Fruit fly (Drosophila melanogaster) whole organism, embryonic: ENCODE measurements around the gene ckd.

ENCODE experiments used
- Abd-B ChIP-seq: fragments of 200-800 bp; sonication (Bioruptor generic); optimal IDR thresholded peaks from 2 replicates; lab custom pipeline; 2018; ENCODE audit warnings: missing biosample characterization, mild to moderate bottlenecking, missing genetic modification characterization, moderate library complexity
- CG10267 ChIP-seq: fragments of 200-800 bp; sonication (Bioruptor generic); optimal IDR thresholded peaks from 2 replicates; lab custom pipeline; 2018; ENCODE audit warnings: missing biosample characterization, mild to moderate bottlenecking, missing genetic modification characterization, moderate library complexity
- CG11085 ChIP-seq: fragments of 200-800 bp; sonication (Bioruptor generic); IDR thresholded peaks from 2 replicates; pipeline ENCODE4 v1.3.6; 2022; ENCODE audit warnings: missing biosample characterization, missing genetic modification characterization
- CG12236 ChIP-seq: fragments of 200-800 bp; sonication (Bioruptor generic); optimal IDR thresholded peaks from 2 replicates; lab custom pipeline; 2016; ENCODE audit warnings: missing biosample characterization, missing genetic modification characterization
- CG12299 ChIP-seq: fragments of 200-800 bp; sonication (Bioruptor generic); optimal IDR thresholded peaks from 2 replicates; lab custom pipeline; 2018; ENCODE audit warnings: missing biosample characterization, mild to moderate bottlenecking, missing genetic modification characterization
- CG13894 ChIP-seq: fragments of 200-800 bp; sonication (Bioruptor generic); optimal IDR thresholded peaks from 3 replicates; lab custom pipeline; 2018; ENCODE audit warnings: missing biosample characterization, mild to moderate bottlenecking, missing genetic modification characterization, moderate library complexity
- CG14050 ChIP-seq: fragments of 200-800 bp; sonication (Bioruptor generic); IDR thresholded peaks from 3 replicates; pipeline ENCODE4 v1.3.6; 2022; ENCODE audit warnings: missing biosample characterization, missing genetic modification characterization
- CG1529 ChIP-seq: fragments of 200-800 bp; sonication (Bioruptor generic); optimal IDR thresholded peaks from 3 replicates; lab custom pipeline; 2018; ENCODE audit warnings: missing biosample characterization, missing genetic modification characterization
- CG15514 ChIP-seq: fragments of 200-800 bp; sonication (Bioruptor generic); optimal IDR thresholded peaks from 3 replicates; lab custom pipeline; 2017; ENCODE audit warnings: missing biosample characterization, missing genetic modification characterization, mild to moderate bottlenecking, moderate library complexity, missing genetic modification reagents
- CG17359 ChIP-seq: fragments of 200-800 bp; sonication (Bioruptor generic); optimal IDR thresholded peaks from 3 replicates; lab custom pipeline; 2018; ENCODE audit warnings: missing biosample characterization, mild to moderate bottlenecking, missing genetic modification characterization, moderate library complexity
- CG17385 ChIP-seq: fragments of 200-800 bp; sonication (Bioruptor generic); optimal IDR thresholded peaks from 3 replicates; lab custom pipeline; 2018; ENCODE audit warnings: missing biosample characterization, mild to moderate bottlenecking, missing genetic modification characterization
- CG17829 ChIP-seq: fragments of 200-800 bp; optimal IDR thresholded peaks from 2 replicates; lab custom pipeline; 2019; ENCODE audit warnings: missing biosample characterization, mild to moderate bottlenecking, missing genetic modification characterization, moderate library complexity
- CG2116 ChIP-seq: fragments of 200-800 bp; sonication (Bioruptor generic); optimal IDR thresholded peaks from 3 replicates; lab custom pipeline; 2018; ENCODE audit warnings: missing biosample characterization, mild to moderate bottlenecking, missing genetic modification characterization
- CG2875 ChIP-seq: fragments of 200-800 bp; sonication (Bioruptor generic); optimal IDR thresholded peaks from 2 replicates; lab custom pipeline; 2017; ENCODE audit warnings: missing biosample characterization, mild to moderate bottlenecking, missing genetic modification characterization, missing genetic modification reagents
- CG31441 ChIP-seq: fragments of 200-800 bp; sonication (Bioruptor generic); IDR thresholded peaks from 2 replicates; pipeline ENCODE4 v1.3.6; 2022; ENCODE audit warnings: missing biosample characterization, missing genetic modification characterization
- CG32532 ChIP-seq: fragments of 200-800 bp; sonication (Bioruptor generic); IDR thresholded peaks from 2 replicates; pipeline ENCODE4 v1.3.6; 2022; ENCODE audit warnings: missing biosample characterization, missing genetic modification characterization
- CG4730 ChIP-seq: fragments of 200-800 bp; sonication (Bioruptor generic); IDR thresholded peaks from 2 replicates; pipeline ENCODE4 v1.3.6; 2022; ENCODE audit warnings: missing biosample characterization, missing genetic modification characterization
- CG6254 ChIP-seq: fragments of 200-800 bp; sonication (Bioruptor generic); optimal IDR thresholded peaks from 3 replicates; lab custom pipeline; 2017; ENCODE audit warnings: mild to moderate bottlenecking, missing biosample characterization, missing genetic modification reagents, missing genetic modification characterization
- CG6272 ChIP-seq: fragments of 200-800 bp; sonication (Bioruptor generic); IDR thresholded peaks from 2 replicates; pipeline ENCODE4 v1.3.6; 2022; ENCODE audit warnings: missing biosample characterization, missing genetic modification characterization
- CG6791 ChIP-seq: fragments of 200-800 bp; sonication (Bioruptor generic); IDR thresholded peaks from 3 replicates; pipeline ENCODE4 v1.3.6; 2022; ENCODE audit warnings: missing biosample characterization, missing genetic modification characterization; ENCODE audit not compliant: partially characterized antibody
- CG8290 ChIP-seq, 3 experiments: fragments of 200-800 bp; sonication (Bioruptor generic); optimal IDR thresholded peaks; 2 replicates each; lab custom pipeline; 2016 to 2019; ENCODE audit warnings: missing biosample characterization in 3 of 3, missing genetic modification characterization in 3 of 3, mild to moderate bottlenecking in 2 of 3, moderate library complexity in 1 of 3
- CG8388 ChIP-seq: fragments of 200-800 bp; sonication (Bioruptor generic); optimal IDR thresholded peaks from 2 replicates; lab custom pipeline; 2019; ENCODE audit warnings: missing biosample characterization, mild to moderate bottlenecking, missing genetic modification characterization, moderate library complexity
- CG9215 ChIP-seq: fragments of 200-800 bp; sonication (Bioruptor generic); IDR thresholded peaks from 2 replicates; pipeline ENCODE4 v1.3.6; 2022; ENCODE audit warnings: missing biosample characterization, missing genetic modification characterization
- CG9817 ChIP-seq: fragments of 200-800 bp; sonication (Bioruptor generic); optimal IDR thresholded peaks from 2 replicates; lab custom pipeline; 2018; ENCODE audit warnings: missing biosample characterization, mild to moderate bottlenecking, missing genetic modification characterization, moderate library complexity
- Camta ChIP-seq: fragments of 200-800 bp; sonication (Bioruptor generic); optimal IDR thresholded peaks from 2 replicates; lab custom pipeline; 2016; ENCODE audit warnings: missing biosample characterization, missing genetic modification characterization
- CoRest ChIP-seq: fragments of 200-800 bp; sonication (Bioruptor generic); optimal IDR thresholded peaks from 3 replicates; lab custom pipeline; 2018; ENCODE audit warnings: missing biosample characterization, mild to moderate bottlenecking, missing genetic modification characterization, moderate library complexity
- HLH4C ChIP-seq: fragments of 200-800 bp; sonication (Bioruptor generic); IDR thresholded peaks from 3 replicates; pipeline ENCODE4 v1.3.6; 2022; ENCODE audit warnings: missing biosample characterization, missing genetic modification characterization; ENCODE audit not compliant: partially characterized antibody
- Lpt ChIP-seq: fragments of >200 bp; optimal IDR thresholded peaks from 2 replicates; lab custom pipeline; 2018; ENCODE audit warnings: missing biosample characterization, missing genetic modification characterization
- NFAT ChIP-seq: fragments of 200-800 bp; sonication (Bioruptor generic); IDR thresholded peaks from 2 replicates; pipeline ENCODE4 v1.3.6; 2022; ENCODE audit warnings: missing biosample characterization, missing genetic modification characterization
- PHDP ChIP-seq: fragments of 200-800 bp; sonication (Bioruptor generic); optimal IDR thresholded peaks from 3 replicates; lab custom pipeline; 2018; ENCODE audit warnings: missing biosample characterization, mild to moderate bottlenecking, missing genetic modification characterization, moderate library complexity
- bcd ChIP-seq: fragments of 200-800 bp; sonication (Bioruptor generic); optimal IDR thresholded peaks from 2 replicates; lab custom pipeline; 2017; ENCODE audit warnings: missing biosample characterization, mild to moderate bottlenecking, missing genetic modification characterization
- bigmax ChIP-seq: fragments of 200-800 bp; sonication (Bioruptor generic); optimal IDR thresholded peaks from 2 replicates; lab custom pipeline; 2018; ENCODE audit warnings: missing biosample characterization, mild to moderate bottlenecking, missing genetic modification characterization
- chm ChIP-seq: fragments of 200-800 bp; sonication (Bioruptor generic); IDR thresholded peaks from 2 replicates; pipeline ENCODE4 v1.3.6; 2022; ENCODE audit warnings: missing biosample characterization, missing genetic modification characterization
- dysf ChIP-seq: fragments of 200-800 bp; sonication (Bioruptor generic); IDR thresholded peaks from 3 replicates; pipeline ENCODE4 v1.3.6; 2022; ENCODE audit warnings: missing biosample characterization, missing genetic modification characterization
- gfzf ChIP-seq: fragments of 200-800 bp; sonication (Bioruptor generic); optimal IDR thresholded peaks from 2 replicates; lab custom pipeline; 2016; ENCODE audit warnings: missing biosample characterization, mild to moderate bottlenecking, missing genetic modification characterization, moderate library complexity
- hkb ChIP-seq, 2 experiments: fragments of 200-800 bp in 1 of 2; fragments of >200 bp in 1 of 2; sonication (Bioruptor generic) in 1 of 2; IDR thresholded peaks in 1 of 2; optimal IDR thresholded peaks in 1 of 2; 2 replicates each; pipeline versions ENCODE4 v1.3.6 to Lab custom; 2017 to 2022; ENCODE audit warnings: missing biosample characterization in 1 of 2, missing genetic modification characterization in 1 of 2
- mirr ChIP-seq: fragments of 200-800 bp; sonication (Bioruptor generic); optimal IDR thresholded peaks from 3 replicates; lab custom pipeline; 2018; ENCODE audit warnings: missing biosample characterization, mild to moderate bottlenecking, missing genetic modification characterization
- nau ChIP-seq: fragments of 200-800 bp; sonication (Bioruptor generic); optimal IDR thresholded peaks from 3 replicates; lab custom pipeline; 2017; ENCODE audit warnings: missing biosample characterization, mild to moderate bottlenecking, missing genetic modification characterization, missing genetic modification reagents
- pum ChIP-seq: fragments of 200-800 bp; sonication (Bioruptor generic); optimal IDR thresholded peaks from 2 replicates; lab custom pipeline; 2016; ENCODE audit warnings: missing biosample characterization, missing genetic modification characterization
- seq ChIP-seq: fragments of 200-800 bp; sonication (Bioruptor generic); IDR thresholded peaks from 2 replicates; pipeline ENCODE4 v1.3.6; 2022; ENCODE audit warnings: missing biosample characterization, missing genetic modification characterization
- sima ChIP-seq: fragments of 200-800 bp; sonication (Bioruptor generic); optimal IDR thresholded peaks from 2 replicates; lab custom pipeline; 2016; ENCODE audit warnings: missing biosample characterization, missing genetic modification characterization
- sisA ChIP-seq: fragments of 200-800 bp; sonication (Bioruptor generic); IDR thresholded peaks from 2 replicates; pipeline ENCODE4 v1.3.6; 2022; ENCODE audit warnings: missing biosample characterization, missing genetic modification characterization
- sob ChIP-seq: fragments of 200-800 bp; sonication (Bioruptor generic); IDR thresholded peaks from 2 replicates; pipeline ENCODE4 v1.3.6; 2022; ENCODE audit warnings: missing biosample characterization, missing genetic modification characterization
- ssp ChIP-seq: fragments of 200-800 bp; sonication (Bioruptor generic); IDR thresholded peaks from 2 replicates; pipeline ENCODE4 v1.3.6; 2022; ENCODE audit warnings: missing biosample characterization, missing genetic modification characterization
- usp ChIP-seq: fragments of >200 bp; optimal IDR thresholded peaks from 2 replicates; lab custom pipeline; 2017; ENCODE audit warnings: missing biosample characterization, missing genetic modification characterization
- zen2 ChIP-seq: fragments of 200-800 bp; sonication (Bioruptor generic); IDR thresholded peaks from 3 replicates; pipeline ENCODE4 v1.3.6; 2022; ENCODE audit warnings: missing biosample characterization, missing genetic modification characterization; ENCODE audit not compliant: partially characterized antibody

The ckd gene

DNA sequence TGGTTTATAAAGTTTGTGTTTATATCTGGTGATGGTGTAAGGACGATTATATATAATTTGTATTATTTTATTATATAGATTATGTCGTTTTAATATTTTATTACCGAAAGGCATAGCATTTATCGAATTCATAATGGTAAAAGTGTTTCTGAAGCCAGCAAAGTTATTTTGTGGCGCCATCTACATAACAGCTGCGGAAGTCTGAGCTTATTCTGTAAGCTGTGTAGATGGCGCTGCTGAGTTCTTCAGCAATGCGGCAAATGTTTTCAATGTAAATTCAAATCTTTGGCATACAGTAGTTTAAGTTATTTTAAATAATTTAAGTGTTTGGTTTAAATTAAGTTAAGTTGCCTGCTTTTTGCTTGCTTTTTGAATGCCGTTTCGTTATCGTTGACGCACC lies 30.7 kb downstream of the ckd start (continued):
- 0 out of 2 replicates have a peak, but pooled peaks have one; percentile 9 for TF ChIP-seq CG31441 (GFP tag; lab: Robert Waterston, UW)

DNA sequence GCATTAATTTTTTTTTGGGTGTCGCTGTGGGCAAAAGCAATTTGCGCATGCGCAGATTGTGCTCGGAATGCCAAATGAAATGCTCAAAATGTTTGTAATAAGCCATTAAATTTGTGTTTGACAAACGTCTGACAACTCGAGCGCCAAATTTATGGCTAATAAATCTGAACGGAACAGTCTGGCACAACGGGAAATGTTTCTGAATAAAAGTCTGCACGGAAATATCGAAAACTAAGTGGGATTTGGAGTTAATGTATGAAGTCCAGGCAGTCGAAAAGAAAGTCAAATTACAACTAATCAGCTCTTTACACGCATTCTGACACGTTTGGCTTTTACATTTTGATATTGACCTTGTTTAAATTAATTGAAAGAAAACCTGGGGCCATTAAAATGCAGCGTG lies 33.5 kb downstream of the ckd start, which contains the start of gene CG12009:
CG12009 (plus strand) TSS at position 301 of the 400 bp plus-strand sequence.
- TF ChIP-seq Lpt (GFP tag; lab: Kevin White, UChicago) (no peak), CG6791 (no peak), CG13894 (tag; lab: Kevin White, UChicago) (no peak)

DNA sequence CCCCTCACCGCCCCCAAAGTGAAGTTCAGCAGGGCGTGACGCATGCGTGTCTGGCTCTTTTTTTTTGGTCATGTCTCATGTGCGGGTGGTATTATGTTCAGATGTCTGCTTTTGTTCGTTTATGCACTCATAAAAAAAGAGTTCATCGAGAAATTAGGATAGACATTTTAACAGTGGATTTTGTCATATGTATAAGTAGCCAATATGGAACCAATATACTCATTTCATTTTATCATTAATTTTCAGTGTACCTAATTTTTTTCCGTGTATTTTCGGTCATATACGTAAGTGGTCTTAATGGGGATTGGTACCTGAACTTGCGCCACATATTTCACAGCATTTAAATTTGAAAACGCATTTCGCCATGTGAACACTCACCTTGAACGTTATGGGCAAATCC lies 42.7 kb downstream of the ckd start:
- TF ChIP-seq CG1529 (GFP tag; lab: Kevin White, UChicago) (peak; percentile 28), chm (GFP tag; lab: Robert Waterston, UW) (peak; percentile 75; the same call in 1 of the 2 replicates), CG8290 (GFP tag; optimal IDR thresholded peaks at IDR 0.05; lab: Kevin White, UChicago) (no peak), CG8290 (tag; optimal IDR thresholded peaks at IDR 0.05; lab: Kevin White, UChicago) (no peak), sob (GFP tag; lab: Robert Waterston, UW) (peak; percentile 72), CG2116 (GFP tag; lab: Kevin White, UChicago) (no peak), zen2 (no peak), HLH4C (no peak), seq (GFP tag; lab: Robert Waterston, UW) (peak; percentile 69), usp (GFP tag; lab: Kevin White, UChicago) (no peak), sima (GFP tag; lab: Kevin White, UChicago) (no peak), CG12236 (no peak), CG9817 (tag; lab: Kevin White, UChicago) (peak; percentile 24), CG14050 (GFP tag; lab: Robert Waterston, UW) (peak; percentile 61), bigmax (GFP tag; lab: Kevin White, UChicago) (no peak), nau (no peak), CG6272 (GFP tag; lab: Robert Waterston, UW) (no peak), CG17829 (tag; lab: Kevin White, UChicago) (peak; percentile 41), NFAT (no peak), CG12299 (peak; percentile 0), hkb (optimal IDR thresholded peaks at IDR 0.05; lab: Kevin White, UChicago) (no peak), hkb (GFP tag; IDR thresholded peaks at IDR 0.05; lab: Robert Waterston, UW) (peak; percentile 89), CG2875 (GFP tag; lab: Kevin White, UChicago) (peak; percentile 50), CG8388 (GFP tag; lab: Kevin White, UChicago) (peak; percentile 63), mirr (GFP tag; lab: Kevin White, UChicago) (no peak), pum (GFP tag; lab: Kevin White, UChicago) (peak; percentile 34), Abd-B (GFP tag; lab: Kevin White, UChicago) (no peak), CG17385 (GFP tag; lab: Kevin White, UChicago) (peak; percentile 54), bcd (GFP tag; lab: Kevin White, UChicago) (peak; percentile 49), CG15514 (GFP tag; lab: Kevin White, UChicago) (peak; percentile 27), sisA (GFP tag; lab: Robert Waterston, UW) (peak; percentile 63), CG4730 (GFP tag; lab: Robert Waterston, UW) (peak; percentile 65), PHDP (no peak), CG6254 (GFP tag; lab: Kevin White, UChicago) (peak; percentile 49), CoRest (peak; percentile 50), CG10267 (tag; lab: Kevin White, UChicago) (peak; percentile 46), dysf (GFP tag; lab: Robert Waterston, UW) (peak; percentile 63), CG11085 (GFP tag; lab: Robert Waterston, UW) (no peak), Camta (GFP tag; lab: Kevin White, UChicago) (peak; percentile 58), CG9215 (GFP tag; lab: Robert Waterston, UW) (no peak; the same call in 1 of the 2 replicates), gfzf (GFP tag; lab: Kevin White, UChicago) (no peak), CG32532 (no peak), CG17359 (tag; lab: Kevin White, UChicago) (peak; percentile 84), ssp (peak; percentile 63)
